Fruit fly (Drosophila melanogaster) whole organism, adult: ENCODE data around the gene ph-p.

Experiments
- CG33017 ChIP-seq: fragments of 200-800 bp; sonication (Bioruptor generic); optimal IDR thresholded peaks from 2 replicates; lab custom pipeline; 2018; ENCODE audit warnings: missing biosample characterization, mild to moderate bottlenecking, missing genetic modification characterization, moderate library complexity
- CG7045 ChIP-seq: fragments of 200-800 bp; sonication (Bioruptor generic); optimal IDR thresholded peaks from 2 replicates; lab custom pipeline; 2017; ENCODE audit warnings: missing biosample characterization, mild to moderate bottlenecking, missing genetic modification characterization
- Clk ChIP-seq: fragments of 200-800 bp; sonication (Bioruptor generic); optimal IDR thresholded peaks from 2 replicates; lab custom pipeline; 2017; ENCODE audit warnings: missing biosample characterization, missing genetic modification characterization
- Crg-1 ChIP-seq: fragments of 200-800 bp; sonication (Bioruptor generic); optimal IDR thresholded peaks from 2 replicates; lab custom pipeline; 2016; ENCODE audit warnings: missing biosample characterization, missing genetic modification characterization
- bab1 ChIP-seq: fragments of 200-800 bp; sonication (Bioruptor generic); optimal IDR thresholded peaks from 3 replicates; lab custom pipeline; 2019; ENCODE audit warnings: missing biosample characterization, mild to moderate bottlenecking, missing genetic modification characterization, moderate library complexity
- kay ChIP-seq: fragments of 200-800 bp; sonication (Bioruptor generic); peaks from one replicate; lab custom pipeline; 2016; ENCODE audit warnings: missing biosample characterization, missing genetic modification characterization, borderline replicate concordance
- toe ChIP-seq: fragments of 200-800 bp; sonication (Bioruptor generic); optimal IDR thresholded peaks from 2 replicates; lab custom pipeline; 2016; ENCODE audit warnings: missing biosample characterization, missing genetic modification characterization

DNA sequence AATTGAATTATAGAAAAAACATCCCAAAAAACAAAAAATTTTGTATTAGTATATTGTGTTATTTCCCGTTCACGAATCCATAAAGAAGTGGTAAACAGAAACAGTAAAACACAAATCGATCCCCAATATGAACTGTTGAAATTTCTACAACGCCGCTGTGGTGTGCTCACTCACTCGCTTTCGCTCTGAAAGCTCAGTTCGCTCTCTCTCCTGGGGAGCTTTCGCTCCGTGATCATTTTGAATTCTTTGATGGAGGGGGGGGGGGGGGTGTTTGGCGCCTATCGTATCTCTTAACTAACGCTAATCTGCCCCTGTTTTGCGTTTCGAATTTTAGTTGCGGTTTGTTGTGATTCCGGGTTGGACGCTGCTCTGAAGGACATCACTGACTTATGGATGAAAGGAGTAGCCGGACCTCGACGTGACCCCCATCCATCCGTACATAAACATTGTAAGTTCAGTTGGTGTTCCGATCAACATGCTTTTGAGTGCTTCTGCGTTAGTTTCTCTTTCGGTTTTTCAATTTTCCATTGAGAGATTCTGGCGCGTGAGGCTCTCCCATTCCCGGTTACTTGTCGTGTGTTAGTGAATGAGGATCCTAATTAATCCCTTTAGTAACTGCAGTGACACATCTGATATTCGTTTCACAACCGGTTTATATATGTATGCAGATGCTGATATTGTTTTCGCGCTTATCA, 3.1 kb upstream of the ph-p start, which contains the start of gene D2hgdh:
- TF ChIP-seq CG7045 (GFP tag; lab: Kevin White, UChicago), result no peak
- TF ChIP-seq Clk (GFP tag; lab: Kevin White, UChicago), result no peak
- no peak for TF ChIP-seq kay
- no peak for TF ChIP-seq toe (GFP tag; lab: Kevin White, UChicago)
- TF ChIP-seq Crg-1 (GFP tag; lab: Kevin White, UChicago), result no peak
- TF ChIP-seq bab1 (GFP tag; lab: Kevin White, UChicago), result no peak
- peak; percentile 18 for TF ChIP-seq CG33017
